Fruit fly (Drosophila melanogaster) Kc167 (cell line): ENCODE measurements around the gene Tango1.

ENCODE experiments used
- Myc ChIP-seq: fragments of >200 bp; optimal IDR thresholded peaks from 2 replicates; lab custom pipeline; 2017; ENCODE audit warnings: missing external identifiers
- Sin3A ChIP-seq: fragments of >200 bp; optimal IDR thresholded peaks from 2 replicates; lab custom pipeline; 2018; ENCODE audit warnings: missing external identifiers
- h ChIP-seq: fragments of >200 bp; optimal IDR thresholded peaks from 3 replicates; lab custom pipeline; 2018; ENCODE audit warnings: missing external identifiers
- insv ChIP-seq: fragments of >200 bp; optimal IDR thresholded peaks from 3 replicates; lab custom pipeline; 2018; ENCODE audit warnings: missing external identifiers
- psq ChIP-seq: fragments of >200 bp; optimal IDR thresholded peaks from 2 replicates; lab custom pipeline; 2017; ENCODE audit warnings: missing external identifiers
- ttk ChIP-seq: sonication (Bioruptor generic); optimal IDR thresholded peaks from 2 replicates; lab custom pipeline; 2017; ENCODE audit warnings: missing external identifiers

dm6 chr2L:6701409-6702199 is 52.4 kb downstream of the Tango1 start:
- TF ChIP-seq psq (lab: Kevin White, UChicago) = no peak
- TF ChIP-seq Sin3A (lab: Kevin White, UChicago) = no peak
- no peak for TF ChIP-seq insv (lab: Kevin White, UChicago)
- TF ChIP-seq h (lab: Kevin White, UChicago) = no peak
- TF ChIP-seq ttk (lab: Kevin White, UChicago) = no peak
- no peak for TF ChIP-seq Myc (lab: Kevin White, UChicago)
